Fruit fly (Drosophila melanogaster) whole organism, embryonic: Measurements from ENCODE around the gene CG18081.

Experiments
- CG10543 ChIP-seq: fragments of 200-800 bp; sonication (Bioruptor generic); optimal IDR thresholded peaks from 3 replicates; lab custom pipeline; 2017; ENCODE audit warnings: missing biosample characterization, mild to moderate bottlenecking, missing genetic modification characterization, moderate library complexity
- CG10654 ChIP-seq: fragments of 200-800 bp; sonication (Bioruptor generic); optimal IDR thresholded peaks from 2 replicates; lab custom pipeline; 2016; ENCODE audit warnings: missing biosample characterization, missing genetic modification characterization
- CG10979 ChIP-seq: fragments of 200-800 bp; sonication (Bioruptor generic); optimal IDR thresholded peaks from 2 replicates; lab custom pipeline; 2018; ENCODE audit warnings: missing biosample characterization, mild to moderate bottlenecking, missing genetic modification characterization, moderate library complexity
- CG11247 ChIP-seq: fragments of 200-800 bp; sonication (Bioruptor generic); IDR thresholded peaks from 2 replicates; pipeline ENCODE4 v1.3.6; 2022; ENCODE audit warnings: missing biosample characterization, missing genetic modification characterization
- CG1529 ChIP-seq: fragments of 200-800 bp; sonication (Bioruptor generic); optimal IDR thresholded peaks from 3 replicates; lab custom pipeline; 2018; ENCODE audit warnings: missing biosample characterization, missing genetic modification characterization
- CG15479 ChIP-seq: fragments of 200-800 bp; sonication (Bioruptor generic); optimal IDR thresholded peaks from 3 replicates; lab custom pipeline; 2019; ENCODE audit warnings: missing biosample characterization, mild to moderate bottlenecking, missing genetic modification characterization, moderate library complexity
- CG16779 ChIP-seq: fragments of 200-800 bp; sonication (Bioruptor generic); IDR thresholded peaks from 2 replicates; pipeline ENCODE4 v1.3.6; 2022; ENCODE audit warnings: missing biosample characterization, missing genetic modification characterization
- CG17912 ChIP-seq: fragments of 200-800 bp; sonication (Bioruptor generic); optimal IDR thresholded peaks from 2 replicates; lab custom pipeline; 2018; ENCODE audit warnings: missing biosample characterization, mild to moderate bottlenecking, missing genetic modification characterization
- CG1832 ChIP-seq: fragments of 200-800 bp; sonication (Bioruptor generic); optimal IDR thresholded peaks from 2 replicates; lab custom pipeline; 2017; ENCODE audit warnings: missing biosample characterization, mild to moderate bottlenecking, missing genetic modification characterization, inconsistent platforms
- CG18476 ChIP-seq: fragments of 200-800 bp; sonication (Bioruptor generic); optimal IDR thresholded peaks from 2 replicates; lab custom pipeline; 2016; ENCODE audit warnings: missing biosample characterization, mild to moderate bottlenecking, missing genetic modification characterization
- CG18599 ChIP-seq: fragments of 200-800 bp; sonication (Bioruptor generic); optimal IDR thresholded peaks from 3 replicates; lab custom pipeline; 2017; ENCODE audit warnings: missing biosample characterization, missing genetic modification characterization, mild to moderate bottlenecking, moderate library complexity, missing genetic modification reagents
- CG2129 ChIP-seq: fragments of 200-800 bp; sonication (Bioruptor generic); IDR thresholded peaks from 2 replicates; pipeline ENCODE4 v1.3.6; 2022; ENCODE audit warnings: missing biosample characterization, missing genetic modification characterization; ENCODE audit not compliant: partially characterized antibody
- CG2712 ChIP-seq: fragments of 200-800 bp; optimal IDR thresholded peaks from 3 replicates; lab custom pipeline; 2019; ENCODE audit warnings: missing biosample characterization, mild to moderate bottlenecking, missing genetic modification characterization, moderate library complexity
- CG2875 ChIP-seq: fragments of 200-800 bp; sonication (Bioruptor generic); optimal IDR thresholded peaks from 2 replicates; lab custom pipeline; 2017; ENCODE audit warnings: missing biosample characterization, mild to moderate bottlenecking, missing genetic modification characterization, missing genetic modification reagents
- CG32767 ChIP-seq: fragments of 200-800 bp; sonication (Bioruptor generic); IDR thresholded peaks from 2 replicates; pipeline ENCODE4 v1.3.6; 2022; ENCODE audit warnings: missing biosample characterization, missing genetic modification characterization
- CG3407 ChIP-seq: fragments of 200-800 bp; sonication (Bioruptor generic); optimal IDR thresholded peaks from 2 replicates; lab custom pipeline; 2018; ENCODE audit warnings: missing biosample characterization, mild to moderate bottlenecking, missing genetic modification characterization
- CG34224 ChIP-seq: fragments of 200-800 bp; sonication (Bioruptor generic); IDR thresholded peaks from 3 replicates; pipeline ENCODE4 v1.3.6; 2022; ENCODE audit warnings: missing biosample characterization, missing genetic modification characterization; ENCODE audit not compliant: partially characterized antibody
- CG3995 ChIP-seq: fragments of 200-800 bp; sonication (Bioruptor generic); optimal IDR thresholded peaks from 3 replicates; lab custom pipeline; 2016; ENCODE audit warnings: missing biosample characterization, missing genetic modification characterization
- CG5180 ChIP-seq: fragments of 200-800 bp; sonication (Bioruptor generic); optimal IDR thresholded peaks from 3 replicates; lab custom pipeline; 2017; ENCODE audit warnings: missing biosample characterization, missing genetic modification characterization, mild to moderate bottlenecking, moderate library complexity, missing genetic modification reagents
- CG6765 ChIP-seq: fragments of 200-800 bp; sonication (Bioruptor generic); optimal IDR thresholded peaks from 3 replicates; lab custom pipeline; 2017; ENCODE audit warnings: missing biosample characterization, mild to moderate bottlenecking, missing genetic modification characterization
- CG7357 ChIP-seq: fragments of 200-800 bp; sonication (Bioruptor generic); IDR thresholded peaks from 3 replicates; pipeline ENCODE4 v1.3.6; 2022; ENCODE audit warnings: missing biosample characterization, missing genetic modification characterization
- CG7987 ChIP-seq: fragments of 200-800 bp; sonication (Bioruptor generic); optimal IDR thresholded peaks from 2 replicates; lab custom pipeline; 2018; ENCODE audit warnings: missing biosample characterization, mild to moderate bottlenecking, missing genetic modification characterization, moderate library complexity
- CG8290 ChIP-seq, 3 experiments: fragments of 200-800 bp; sonication (Bioruptor generic); optimal IDR thresholded peaks; 2 replicates each; lab custom pipeline; 2016 to 2019; ENCODE audit warnings: missing biosample characterization in 3 of 3, missing genetic modification characterization in 3 of 3, mild to moderate bottlenecking in 2 of 3, moderate library complexity in 1 of 3
- Dip2 ChIP-seq: fragments of 200-800 bp; sonication (Bioruptor generic); IDR thresholded peaks from 2 replicates; pipeline ENCODE4 v1.3.6; 2022; ENCODE audit warnings: missing biosample characterization, missing genetic modification characterization
- Dp ChIP-seq: fragments of 200-800 bp; sonication (Bioruptor generic); optimal IDR thresholded peaks from 2 replicates; lab custom pipeline; 2018; ENCODE audit warnings: missing biosample characterization, mild to moderate bottlenecking, missing genetic modification characterization, moderate library complexity
- Drgx ChIP-seq: fragments of 200-800 bp; sonication (Bioruptor generic); IDR thresholded peaks from 2 replicates; pipeline ENCODE4 v1.3.6; 2022; ENCODE audit warnings: missing biosample characterization, missing genetic modification characterization
- Max ChIP-seq: fragments of 200-800 bp; sonication (Bioruptor generic); optimal IDR thresholded peaks from 2 replicates; lab custom pipeline; 2016; ENCODE audit warnings: missing biosample characterization, mild to moderate bottlenecking, missing genetic modification characterization
- Opbp ChIP-seq: fragments of 200-800 bp; sonication (Bioruptor generic); IDR thresholded peaks from 3 replicates; pipeline ENCODE4 v1.3.6; 2022; ENCODE audit warnings: missing biosample characterization, missing genetic modification characterization; ENCODE audit not compliant: partially characterized antibody
- Spps ChIP-seq: fragments of 200-800 bp; sonication (Bioruptor generic); optimal IDR thresholded peaks from 2 replicates; lab custom pipeline; 2018; ENCODE audit warnings: missing biosample characterization, mild to moderate bottlenecking, missing genetic modification characterization
- Sry-β ChIP-seq: fragments of 200-800 bp; sonication (Bioruptor generic); optimal IDR thresholded peaks from 2 replicates; lab custom pipeline; 2018; ENCODE audit warnings: missing biosample characterization, mild to moderate bottlenecking, missing genetic modification characterization, moderate library complexity
- YL-1 ChIP-seq: fragments of 200-800 bp; sonication (Bioruptor generic); optimal IDR thresholded peaks from 3 replicates; lab custom pipeline; 2017; ENCODE audit warnings: missing biosample characterization, mild to moderate bottlenecking, missing genetic modification characterization
- ap ChIP-seq: fragments of 200-800 bp; sonication (Bioruptor generic); IDR thresholded peaks from 2 replicates; pipeline ENCODE4 v1.3.6; 2022; ENCODE audit warnings: missing biosample characterization, missing genetic modification characterization
- ase ChIP-seq: fragments of 200-800 bp; sonication (Bioruptor generic); IDR thresholded peaks from 3 replicates; pipeline ENCODE4 v1.3.6; 2022; ENCODE audit warnings: missing biosample characterization, missing genetic modification characterization
- cato ChIP-seq: fragments of 200-800 bp; sonication (Bioruptor generic); optimal IDR thresholded peaks from 2 replicates; lab custom pipeline; 2016; ENCODE audit warnings: missing biosample characterization, missing genetic modification characterization, borderline replicate concordance
- chinmo ChIP-seq: fragments of 200-800 bp; sonication (Bioruptor generic); IDR thresholded peaks from 4 replicates; pipeline ENCODE4 v1.3.6; 2022; ENCODE audit warnings: missing biosample characterization, missing genetic modification characterization; ENCODE audit not compliant: partially characterized antibody
- corto ChIP-seq: fragments of 200-800 bp; sonication (Bioruptor generic); optimal IDR thresholded peaks from 2 replicates; lab custom pipeline; 2016; ENCODE audit warnings: missing biosample characterization, mild to moderate bottlenecking, missing genetic modification characterization, moderate library complexity
- disco-r ChIP-seq: fragments of 200-800 bp; sonication (Bioruptor generic); optimal IDR thresholded peaks from 2 replicates; lab custom pipeline; 2016; ENCODE audit warnings: missing biosample characterization, missing genetic modification characterization
- dm ChIP-seq: fragments of 200-800 bp; sonication (Bioruptor generic); optimal IDR thresholded peaks from 3 replicates; lab custom pipeline; 2016; ENCODE audit warnings: missing biosample characterization, missing genetic modification characterization
- esg ChIP-seq: fragments of 200-800 bp; sonication (Bioruptor generic); conservative IDR thresholded peaks from 2 replicates; pipeline ENCODE4 v1.3.6; 2022; ENCODE audit warnings: missing biosample characterization, missing genetic modification characterization
- eyg ChIP-seq: fragments of 200-800 bp; sonication (Bioruptor generic); optimal IDR thresholded peaks from 3 replicates; lab custom pipeline; 2016; ENCODE audit warnings: missing biosample characterization, missing genetic modification characterization
- fu2 ChIP-seq: fragments of 200-800 bp; sonication (Bioruptor generic); optimal IDR thresholded peaks from 2 replicates; lab custom pipeline; 2016; ENCODE audit warnings: missing biosample characterization, missing genetic modification characterization
- gce ChIP-seq: fragments of 200-800 bp; sonication (Bioruptor generic); IDR thresholded peaks from 3 replicates; pipeline ENCODE4 v1.3.6; 2022; ENCODE audit warnings: missing biosample characterization, missing genetic modification characterization
- gfzf ChIP-seq: fragments of 200-800 bp; sonication (Bioruptor generic); optimal IDR thresholded peaks from 2 replicates; lab custom pipeline; 2016; ENCODE audit warnings: missing biosample characterization, mild to moderate bottlenecking, missing genetic modification characterization, moderate library complexity
- gsb-n ChIP-seq: fragments of 200-800 bp; sonication (Bioruptor generic); optimal IDR thresholded peaks from 3 replicates; lab custom pipeline; 2018; ENCODE audit warnings: missing biosample characterization, mild to moderate bottlenecking, missing genetic modification characterization
- h ChIP-seq: fragments of >200 bp; optimal IDR thresholded peaks from 2 replicates; lab custom pipeline; 2017
- org-1 ChIP-seq: fragments of 200-800 bp; sonication (Bioruptor generic); optimal IDR thresholded peaks from 2 replicates; lab custom pipeline; 2017; ENCODE audit warnings: missing biosample characterization, missing genetic modification characterization
- pb ChIP-seq: fragments of 200-800 bp; sonication (Bioruptor generic); optimal IDR thresholded peaks from 3 replicates; lab custom pipeline; 2016; ENCODE audit warnings: missing biosample characterization, missing genetic modification characterization
- pum ChIP-seq: fragments of 200-800 bp; sonication (Bioruptor generic); optimal IDR thresholded peaks from 2 replicates; lab custom pipeline; 2016; ENCODE audit warnings: missing biosample characterization, missing genetic modification characterization
- run ChIP-seq: fragments of 200-800 bp; sonication (Bioruptor generic); optimal IDR thresholded peaks from 3 replicates; lab custom pipeline; 2018; ENCODE audit warnings: missing biosample characterization, mild to moderate bottlenecking, missing genetic modification characterization
- ssp ChIP-seq: fragments of 200-800 bp; sonication (Bioruptor generic); IDR thresholded peaks from 2 replicates; pipeline ENCODE4 v1.3.6; 2022; ENCODE audit warnings: missing biosample characterization, missing genetic modification characterization
- wor ChIP-seq: fragments of 200-800 bp; sonication (Bioruptor generic); IDR thresholded peaks from 2 replicates; pipeline ENCODE4 v1.3.6; 2022; ENCODE audit warnings: missing biosample characterization, missing genetic modification characterization
- yki ChIP-seq: fragments of >200 bp; optimal IDR thresholded peaks from 3 replicates; lab custom pipeline; 2018

CG18081 gene

DNA sequence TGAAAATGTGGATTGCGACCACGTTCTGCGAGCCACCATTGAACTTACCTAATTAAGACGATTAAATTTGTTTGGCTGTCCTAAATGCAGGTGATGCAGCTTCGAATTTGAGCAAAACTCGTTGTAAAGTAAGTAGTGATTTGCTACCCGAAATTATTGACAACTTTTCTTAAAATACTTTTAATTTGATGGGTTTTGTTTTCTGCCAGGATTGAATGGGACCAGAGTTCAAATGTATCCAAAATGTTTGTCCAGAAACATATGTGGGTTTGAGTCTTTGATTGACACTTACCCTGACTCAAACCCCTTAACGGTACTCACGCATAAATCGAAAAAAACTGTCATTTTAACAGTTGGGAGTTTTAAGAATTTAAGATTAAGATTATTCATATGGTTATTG is 2.0 kb upstream of the CG18081 start, which contains the start of gene CG15715 (continued):
- TF ChIP-seq CG10543 (GFP tag; lab: Kevin White, UChicago) (no peak), CG5180 (no peak), YL-1 (peak; percentile 48), pum (GFP tag; lab: Kevin White, UChicago) (no peak), CG34224 (no peak), esg (GFP tag; lab: Robert Waterston, UW) (no peak), gce (no peak), CG8290 (GFP tag; optimal IDR thresholded peaks at IDR 0.05; lab: Kevin White, UChicago) (peak; percentile 48), CG8290 (tag; optimal IDR thresholded peaks at IDR 0.05; lab: Kevin White, UChicago) (peak in 1 of 2 experiments; percentile 71), yki (no peak), CG18599 (no peak), CG7987 (GFP tag; lab: Kevin White, UChicago) (no peak), CG2129 (GFP tag; lab: Robert Waterston, UW) (no peak), fu2 (GFP tag; lab: Kevin White, UChicago) (no peak), Dp (GFP tag; lab: Kevin White, UChicago) (peak; percentile 46), CG3407 (GFP tag; lab: Kevin White, UChicago) (no peak), CG1832 (GFP tag; lab: Kevin White, UChicago) (no peak), CG2712 (tag; lab: Kevin White, UChicago) (peak; percentile 42), CG15479 (GFP tag; lab: Kevin White, UChicago) (no peak), gsb-n (tag; lab: Kevin White, UChicago) (no peak), CG7357 (GFP tag; lab: Robert Waterston, UW) (no peak), disco-r (GFP tag; lab: Kevin White, UChicago) (no peak), Opbp (GFP tag; lab: Robert Waterston, UW) (no peak), wor (GFP tag; lab: Robert Waterston, UW) (no peak), run (tag; lab: Kevin White, UChicago) (no peak), cato (no peak), Max (GFP tag; lab: Kevin White, UChicago) (peak; percentile 36), CG32767 (GFP tag; lab: Robert Waterston, UW) (no peak), ap (GFP tag; lab: Robert Waterston, UW) (no peak), Drgx (GFP tag; lab: Robert Waterston, UW) (no peak), CG3995 (GFP tag; lab: Kevin White, UChicago) (no peak), dm (GFP tag; lab: Kevin White, UChicago) (peak; percentile 78), CG6765 (GFP tag; lab: Kevin White, UChicago) (no peak), h (lab: Kevin White, UChicago) (no peak), pb (GFP tag; lab: Kevin White, UChicago) (no peak), CG11247 (GFP tag; lab: Robert Waterston, UW) (no peak), Dip2 (GFP tag; lab: Robert Waterston, UW) (no peak), eyg (GFP tag; lab: Kevin White, UChicago) (no peak), ssp (GFP tag; lab: Robert Waterston, UW) (no peak), gfzf (GFP tag; lab: Kevin White, UChicago) (peak; percentile 95), CG2875 (no peak), Spps (no peak), CG17912 (GFP tag; lab: Kevin White, UChicago) (no peak), CG1529 (GFP tag; lab: Kevin White, UChicago) (no peak), corto (GFP tag; lab: Kevin White, UChicago) (no peak), Sry-β (GFP tag; lab: Kevin White, UChicago) (no peak), ase (GFP tag; lab: Robert Waterston, UW) (no peak), CG10979 (tag; lab: Kevin White, UChicago) (no peak), CG10654 (no peak), chinmo (GFP tag; lab: Robert Waterston, UW) (no peak), CG18476 (GFP tag; lab: Kevin White, UChicago) (no peak), org-1 (GFP tag; lab: Kevin White, UChicago) (no peak), CG16779 (no peak)
